Worm (Caenorhabditis elegans) whole organism, L1 larva: ENCODE measurements around the gene Y47D7A.18.

Experiments
- C16A3.4 ChIP-seq: fragments of 150-350 bp; optimal IDR thresholded peaks from 2 replicates; lab custom pipeline; 2014; ENCODE audit warnings: missing biosample characterization, missing genetic modification characterization
- C34B4.2 ChIP-seq: sonication (generic microtip); optimal IDR thresholded peaks from 2 replicates; lab custom pipeline; 2017; ENCODE audit warnings: mild to moderate bottlenecking, missing genetic modification characterization, missing compliant biosample characterization
- F16B12.6 ChIP-seq: fragments of 150-350 bp; optimal IDR thresholded peaks from 2 replicates; lab custom pipeline; 2014; ENCODE audit warnings: missing biosample characterization, missing genetic modification characterization
- Y116A8C.19 ChIP-seq: sonication (generic microtip); optimal IDR thresholded peaks from 2 replicates; lab custom pipeline; 2016; ENCODE audit warnings: missing compliant biosample characterization, missing genetic modification characterization, borderline replicate concordance
- blmp-1 ChIP-seq: fragments of 150-350 bp; optimal IDR thresholded peaks from 2 replicates; lab custom pipeline; 2014; ENCODE audit warnings: missing biosample characterization, missing genetic modification characterization
- ceh-82 ChIP-seq, 3 experiments: fragments of 150-350 bp in 1 of 3; sonication (generic microtip) in 2 of 3; optimal IDR thresholded peaks; 2 replicates each; lab custom pipeline; 2014 to 2017; ENCODE audit warnings: missing biosample characterization in 3 of 3, missing genetic modification characterization in 3 of 3
- ceh-88 ChIP-seq: fragments of 200-800 bp; sonication (Bioruptor generic); IDR thresholded peaks from 2 replicates; pipeline ENCODE4 v1.3.6; 2022; ENCODE audit warnings: missing genetic modification characterization, missing compliant biosample characterization
- ceh-90 ChIP-seq: sonication (generic microtip); optimal IDR thresholded peaks from 2 replicates; lab custom pipeline; 2016; ENCODE audit warnings: missing genetic modification characterization, missing compliant biosample characterization
- ces-1 ChIP-seq: fragments of 150-350 bp; optimal IDR thresholded peaks from 2 replicates; lab custom pipeline; 2014; ENCODE audit warnings: missing biosample characterization, missing genetic modification reagents, missing genetic modification characterization
- dsc-1 ChIP-seq: sonication (generic microtip); optimal IDR thresholded peaks from 2 replicates; lab custom pipeline; 2016; ENCODE audit warnings: mild to moderate bottlenecking, missing genetic modification characterization, missing compliant biosample characterization
- egl-13 ChIP-seq: sonication (generic microtip); optimal IDR thresholded peaks from 2 replicates; lab custom pipeline; 2016; ENCODE audit warnings: missing genotype, missing genetic modification reagents, missing genetic modification characterization, missing compliant biosample characterization
- egl-27 ChIP-seq, 2 experiments: fragments of 150-350 bp in 1 of 2; sonication (generic microtip); optimal IDR thresholded peaks; 3 replicates each; lab custom pipeline; 2017 to 2018; ENCODE audit warnings: missing biosample characterization in 2 of 2, missing genetic modification characterization in 2 of 2, missing genetic modification reagents in 2 of 2
- elt-2 ChIP-seq: sonication (generic microtip); optimal IDR thresholded peaks from 2 replicates; lab custom pipeline; 2016; ENCODE audit warnings: missing genetic modification characterization, mild to moderate bottlenecking, inconsistent platforms, missing compliant biosample characterization, missing genetic modification reagents
- elt-3 ChIP-seq, 6 experiments: fragments of 150-350 bp in 1 of 6; sonication (generic microtip); optimal IDR thresholded peaks; 2 replicates each; lab custom pipeline; 2017 to 2018; ENCODE audit warnings: missing biosample characterization in 6 of 6, missing genetic modification characterization in 6 of 6, inconsistent platforms in 1 of 6
- fkh-8 ChIP-seq: sonication (generic microtip); optimal IDR thresholded peaks from 2 replicates; lab custom pipeline; 2016; ENCODE audit warnings: mild to moderate bottlenecking, missing genetic modification characterization, missing compliant biosample characterization
- fos-1 ChIP-seq: fragments of 150-350 bp; optimal IDR thresholded peaks from 2 replicates; lab custom pipeline; 2014; ENCODE audit warnings: missing biosample characterization, missing genetic modification characterization
- grh-1 ChIP-seq: fragments of 200-800 bp; sonication (Bioruptor generic); IDR thresholded peaks from 2 replicates; pipeline ENCODE4 v1.3.6; 2022; ENCODE audit warnings: missing genetic modification reagents, missing genetic modification characterization, missing compliant biosample characterization
- hlh-4 ChIP-seq: sonication (generic microtip); optimal IDR thresholded peaks from 2 replicates; lab custom pipeline; 2016; ENCODE audit warnings: mild to moderate bottlenecking, missing genetic modification characterization, missing compliant biosample characterization
- irx-1 ChIP-seq: sonication (generic microtip); optimal IDR thresholded peaks from 2 replicates; lab custom pipeline; 2016; ENCODE audit warnings: missing genetic modification characterization, missing compliant biosample characterization
- jun-1 ChIP-seq: fragments of 150-350 bp; optimal IDR thresholded peaks from 2 replicates; lab custom pipeline; 2014; ENCODE audit warnings: missing biosample characterization, missing genetic modification reagents, missing genetic modification characterization
- lin-13 ChIP-seq: fragments of 150-350 bp; optimal IDR thresholded peaks from 2 replicates; lab custom pipeline; 2014; ENCODE audit warnings: missing biosample characterization, missing genetic modification reagents, missing genetic modification characterization
- lin-15B ChIP-seq: fragments of 150-350 bp; sonication (generic microtip); optimal IDR thresholded peaks from 3 replicates; lab custom pipeline; 2014; ENCODE audit warnings: missing biosample characterization, missing genetic modification characterization
- lin-35 ChIP-seq, 2 experiments: fragments of 150-350 bp; optimal IDR thresholded peaks; 2 replicates each; lab custom pipeline; 2014; ENCODE audit warnings: missing biosample characterization in 2 of 2, missing genetic modification characterization in 2 of 2, missing genetic modification reagents in 2 of 2
- lir-3 ChIP-seq: sonication (generic microtip); optimal IDR thresholded peaks from 2 replicates; lab custom pipeline; 2016; ENCODE audit warnings: mild to moderate bottlenecking, missing genetic modification characterization, moderate library complexity, missing compliant biosample characterization; ENCODE audit not compliant: poor library complexity
- lsy-2 ChIP-seq, 2 experiments: fragments of 150-350 bp; optimal IDR thresholded peaks; 2 replicates each; lab custom pipeline; 2014; ENCODE audit warnings: missing biosample characterization in 2 of 2, missing genetic modification characterization in 2 of 2
- mab-9 ChIP-seq: fragments of 200-800 bp; sonication (Bioruptor generic); IDR thresholded peaks from 2 replicates; pipeline ENCODE4 v1.3.6; 2022; ENCODE audit warnings: missing genetic modification reagents, missing genetic modification characterization, missing compliant biosample characterization
- mdl-1 ChIP-seq, 2 experiments: fragments of 150-350 bp; optimal IDR thresholded peaks; 2 replicates each; lab custom pipeline; 2014 to 2017; ENCODE audit warnings: missing biosample characterization in 2 of 2, missing genetic modification characterization in 2 of 2, inconsistent platforms in 1 of 2
- mep-1 ChIP-seq: fragments of 150-350 bp; optimal IDR thresholded peaks from 2 replicates; lab custom pipeline; 2014; ENCODE audit warnings: missing biosample characterization, missing genetic modification characterization
- nhr-11 ChIP-seq: fragments of 150-350 bp; optimal IDR thresholded peaks from 2 replicates; lab custom pipeline; 2014; ENCODE audit warnings: missing biosample characterization, missing genetic modification characterization
- nhr-19 ChIP-seq: fragments of 200-800 bp; sonication (Bioruptor generic); conservative IDR thresholded peaks from 2 replicates; pipeline ENCODE4 v1.3.6; 2022; ENCODE audit warnings: missing genetic modification characterization, missing compliant biosample characterization
- nhr-20 ChIP-seq: sonication (generic microtip); optimal IDR thresholded peaks from 2 replicates; lab custom pipeline; 2016; ENCODE audit warnings: mild to moderate bottlenecking, missing genetic modification characterization, missing compliant biosample characterization
- nhr-28 ChIP-seq: fragments of 150-350 bp; optimal IDR thresholded peaks from 2 replicates; lab custom pipeline; 2014; ENCODE audit warnings: missing biosample characterization, missing genetic modification characterization
- nhr-47 ChIP-seq: sonication (generic microtip); optimal IDR thresholded peaks from 2 replicates; lab custom pipeline; 2016; ENCODE audit warnings: mild to moderate bottlenecking, missing genetic modification characterization, moderate library complexity, missing compliant biosample characterization
- nhr-71 ChIP-seq: sonication (generic microtip); optimal IDR thresholded peaks from 2 replicates; lab custom pipeline; 2016; ENCODE audit warnings: mild to moderate bottlenecking, missing genetic modification characterization, moderate library complexity, missing compliant biosample characterization
- nhr-76 ChIP-seq: sonication (generic microtip); optimal IDR thresholded peaks from 2 replicates; lab custom pipeline; 2017; ENCODE audit warnings: missing biosample characterization, missing genetic modification characterization
- nhr-84 ChIP-seq: sonication (generic microtip); optimal IDR thresholded peaks from 2 replicates; lab custom pipeline; 2017; ENCODE audit warnings: missing biosample characterization, missing genetic modification characterization
- nhr-85 ChIP-seq: sonication (generic microtip); peaks from one replicate; lab custom pipeline; 2016; ENCODE audit warnings: missing genetic modification characterization, inconsistent platforms, missing compliant biosample characterization
- pag-3 ChIP-seq: sonication (generic microtip); optimal IDR thresholded peaks from 2 replicates; lab custom pipeline; 2017; ENCODE audit warnings: missing genetic modification characterization, mild to moderate bottlenecking, missing compliant biosample characterization, antibody characterized with exemption, borderline replicate concordance; ENCODE audit not compliant: insufficient read depth
- tbx-2 ChIP-seq: sonication (generic microtip); optimal IDR thresholded peaks from 2 replicates; lab custom pipeline; 2016; ENCODE audit warnings: missing genetic modification characterization, missing compliant biosample characterization
- unc-130 ChIP-seq: fragments of 150-350 bp; optimal IDR thresholded peaks from 2 replicates; lab custom pipeline; 2017; ENCODE audit warnings: missing biosample characterization, missing genetic modification characterization, inconsistent platforms
- vab-15 ChIP-seq: sonication (generic microtip); optimal IDR thresholded peaks from 2 replicates; lab custom pipeline; 2017; ENCODE audit warnings: missing genotype, mild to moderate bottlenecking, missing genetic modification characterization, missing compliant biosample characterization
- zip-4 ChIP-seq: fragments of 200-800 bp; sonication (Bioruptor generic); optimal IDR thresholded peaks from 2 replicates; lab custom pipeline; 2018; ENCODE audit warnings: mild to moderate bottlenecking, missing genetic modification characterization, moderate library complexity, missing compliant biosample characterization
- ztf-4 ChIP-seq: fragments of 150-350 bp; optimal IDR thresholded peaks from 2 replicates; lab custom pipeline; 2014; ENCODE audit warnings: missing biosample characterization, missing genetic modification characterization

Gene Y47D7A.18

ce11 chrV:4450523-4451089 lies 34.0 kb upstream of the Y47D7A.18 start, which contains the start of gene rft-2 (continued):
- no peak for TF ChIP-seq egl-27 (tag; optimal IDR thresholded peaks at IDR 0.05; lab: Kevin White, UChicago)
- TF ChIP-seq elt-2: peak; percentile 56
- TF ChIP-seq mab-9 (GFP tag; lab: Robert Waterston, UW): no peak
- peak; percentile 59 for TF ChIP-seq nhr-20
- no peak for TF ChIP-seq Y116A8C.19
- no peak for TF ChIP-seq C34B4.2 (tag; lab: Kevin White, UChicago)
- TF ChIP-seq unc-130 (tag; lab: Kevin White, UChicago): no peak
- TF ChIP-seq lin-13: peak; percentile 27
- no peak for TF ChIP-seq ceh-88
- TF ChIP-seq grh-1: 0 out of 2 replicates have a peak, but pooled peaks have one; percentile 18
- peak; percentile 49 for TF ChIP-seq blmp-1 (tag; lab: Kevin White, UChicago)
- peak; percentile 39 to 80 (median 56) for TF ChIP-seq ceh-82 (tag; optimal IDR thresholded peaks at IDR 0.05; lab: Kevin White, UChicago)
- peak; percentile 16 for TF ChIP-seq fos-1 (tag; lab: Kevin White, UChicago)
- peak in 1 of 6 experiments; percentile 11 for TF ChIP-seq elt-3 (tag; optimal IDR thresholded peaks at IDR 0.05; lab: Kevin White, UChicago)
- TF ChIP-seq lir-3 (tag; lab: Kevin White, UChicago): no peak
- TF ChIP-seq hlh-4: no peak
- peak; percentile 50 for TF ChIP-seq nhr-19 (GFP tag; lab: Robert Waterston, UW)
- TF ChIP-seq nhr-84: no peak
- TF ChIP-seq nhr-28 (tag; lab: Kevin White, UChicago): no peak
- peak; percentile 39 for TF ChIP-seq C16A3.4 (tag; lab: Kevin White, UChicago)
- TF ChIP-seq egl-13 (tag; lab: Kevin White, UChicago): peak; percentile 24
- peak; percentile 67 for TF ChIP-seq dsc-1 (tag; lab: Kevin White, UChicago)
- TF ChIP-seq irx-1: peak; percentile 58
- peak; percentile 36 for TF ChIP-seq F16B12.6 (tag; lab: Kevin White, UChicago)
- peak; percentile 50 for TF ChIP-seq tbx-2
- no peak for TF ChIP-seq ces-1 (GFP tag; lab: Kevin White, UChicago)
- TF ChIP-seq lin-35 (GFP tag; optimal IDR thresholded peaks at IDR 0.05; lab: Kevin White, UChicago): peak; percentile 96 to 97
- peak; percentile 14 for TF ChIP-seq nhr-11
- peak; percentile 62 for TF ChIP-seq mep-1 (tag; lab: Kevin White, UChicago)
- TF ChIP-seq zip-4 (GFP tag; lab: Kevin White, UChicago): no peak
- peak; percentile 71 to 80 for TF ChIP-seq lsy-2 (tag; optimal IDR thresholded peaks at IDR 0.05; lab: Kevin White, UChicago)
- TF ChIP-seq ztf-4: no peak
- peak; percentile 29 for TF ChIP-seq vab-15 (tag; lab: Kevin White, UChicago)
- peak; percentile 16 for TF ChIP-seq jun-1 (tag; lab: Kevin White, UChicago)
- TF ChIP-seq mdl-1 (tag; optimal IDR thresholded peaks at IDR 0.05; lab: Kevin White, UChicago): peak in 1 of 2 experiments; percentile 22
- TF ChIP-seq nhr-76: no peak
- no peak for TF ChIP-seq pag-3 (tag; lab: Kevin White, UChicago)
- TF ChIP-seq ceh-90 (tag; lab: Kevin White, UChicago): no peak

ce11 chrV:4447637-4448036 lies 31.0 kb upstream of the Y47D7A.18 start:
- TF ChIP-seq pag-3 (tag; lab: Kevin White, UChicago): no peak
- TF ChIP-seq nhr-85: no peak
- no peak for TF ChIP-seq ces-1 (GFP tag; lab: Kevin White, UChicago)
- no peak for TF ChIP-seq dsc-1 (tag; lab: Kevin White, UChicago)
- TF ChIP-seq grh-1: no peak
- TF ChIP-seq tbx-2: no peak
- no peak for TF ChIP-seq nhr-47 (tag; lab: Kevin White, UChicago)
- no peak for TF ChIP-seq fkh-8
- TF ChIP-seq nhr-71: no peak
- no peak for TF ChIP-seq hlh-4
- no peak for TF ChIP-seq lin-15B
- TF ChIP-seq zip-4 (GFP tag; lab: Kevin White, UChicago): no peak
